Comparison of ENCODE assay signal across 2 fruit fly cellular contexts in the genomic region with DNA sequence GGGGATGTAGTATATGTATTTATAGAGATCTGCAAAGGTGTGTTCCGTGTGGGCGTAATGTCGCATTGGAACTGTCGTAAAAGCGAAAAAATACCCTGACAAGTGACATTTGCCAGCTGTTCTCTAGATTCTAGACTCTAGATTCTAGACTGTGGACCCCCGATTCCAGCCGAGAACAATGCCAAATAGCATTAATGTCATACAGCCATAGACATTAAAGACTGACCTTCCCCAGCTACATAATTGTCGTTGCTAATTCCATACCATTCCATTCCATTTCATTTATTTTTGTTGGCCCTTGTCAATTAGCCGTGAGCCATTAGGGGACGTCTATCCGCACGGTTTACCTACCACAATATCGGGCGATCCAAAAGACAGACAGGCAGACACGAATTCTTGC.
TF ChIP-seq lines count a peak whose summit lies in the region.

No protein-coding gene starts in this region.

- no peak for TF ChIP-seq CTCF in whole organism, embryonic (GFP tag; optimal IDR thresholded peaks at IDR 0.05; lab: Kevin White, UChicago)

TF ChIP-seq in whole organism, embryonic, 481 proteins besides CTCF, POLR2A, EP300 and RAD21:
- TF ChIP-seq CG12769 (tag; optimal IDR thresholded peaks at IDR 0.05; lab: Kevin White, UChicago) (peak; percentile 76), CG9215 (GFP tag; IDR thresholded peaks at IDR 0.05; lab: Robert Waterston, UW) (no peak), sr (GFP tag; IDR thresholded peaks at IDR 0.05; lab: Robert Waterston, UW) (peak; percentile 54; the same call in 1 of the 3 replicates), sd (tag; optimal IDR thresholded peaks at IDR 0.05; lab: Kevin White, UChicago) (peak; percentile 62)

TF ChIP-seq in whole organism, prepupa, 60 proteins besides CTCF, POLR2A, EP300 and RAD21:
- TF ChIP-seq svp (GFP tag; lab: Kevin White, UChicago) (peak; percentile 9), Sox15 (GFP tag; optimal IDR thresholded peaks at IDR 0.05; lab: Kevin White, UChicago) (no peak), CG7368 (GFP tag; optimal IDR thresholded peaks at IDR 0.05; lab: Kevin White, UChicago) (no peak), Hr39 (GFP tag; optimal IDR thresholded peaks at IDR 0.05; lab: Kevin White, UChicago) (no peak), net (GFP tag; optimal IDR thresholded peaks at IDR 0.05; lab: Kevin White, UChicago) (no peak)
